Fruit fly (Drosophila melanogaster): ENCODE data around the gene Hipk.

Hipk gene

dm6 chr3L:531280-531853 is 11.5 kb upstream of the Hipk start:
- TF ChIP-seq CTCF (optimal IDR thresholded peaks at IDR 0.05) (no peak), CG8478 (optimal IDR thresholded peaks at IDR 0.05) (no peak)

DNA sequence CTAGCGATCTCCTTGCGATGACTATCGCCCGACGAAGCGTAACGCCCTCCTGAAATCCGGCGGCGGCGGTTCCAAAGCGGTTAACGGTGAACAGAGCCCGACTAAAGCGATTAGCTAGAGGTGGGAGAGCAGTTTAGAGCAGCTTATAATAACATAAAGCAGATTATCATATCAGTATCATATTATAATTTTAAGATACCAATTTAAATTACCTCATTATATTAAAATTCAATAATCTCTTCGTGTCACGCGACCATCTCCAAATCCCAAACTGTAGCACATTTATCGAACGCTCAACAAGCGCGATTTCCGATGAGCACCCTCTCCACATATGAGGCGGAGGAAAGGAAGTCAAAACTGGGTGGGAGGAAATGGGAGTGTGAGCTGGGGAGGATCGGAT is 9.1 kb upstream of the Hipk start:
- TF ChIP-seq CG8478 (optimal IDR thresholded peaks at IDR 0.05) (no peak), CTCF (optimal IDR thresholded peaks at IDR 0.05) (no peak)

DNA sequence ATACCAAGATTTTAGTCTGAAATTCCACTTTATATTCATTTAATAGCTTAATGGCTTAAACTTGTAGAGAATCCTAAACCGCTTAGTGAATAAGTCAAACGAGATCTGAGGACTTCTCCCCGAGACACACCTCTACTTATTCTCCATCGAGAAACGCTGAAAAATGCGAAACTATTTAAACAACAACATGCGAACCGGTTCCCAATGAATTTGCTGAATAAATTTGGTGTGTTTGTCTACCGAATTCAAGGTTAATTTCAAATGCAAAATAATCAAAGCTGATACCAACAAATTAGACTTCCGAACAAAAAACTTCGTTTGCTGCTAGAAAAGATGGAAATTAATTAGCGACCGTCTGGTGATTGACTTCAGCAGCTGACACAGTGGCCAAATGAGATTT is 6.8 kb upstream of the Hipk start:
- TF ChIP-seq CTCF (optimal IDR thresholded peaks at IDR 0.05) (no peak), CG8478 (optimal IDR thresholded peaks at IDR 0.05) (no peak)

DNA sequence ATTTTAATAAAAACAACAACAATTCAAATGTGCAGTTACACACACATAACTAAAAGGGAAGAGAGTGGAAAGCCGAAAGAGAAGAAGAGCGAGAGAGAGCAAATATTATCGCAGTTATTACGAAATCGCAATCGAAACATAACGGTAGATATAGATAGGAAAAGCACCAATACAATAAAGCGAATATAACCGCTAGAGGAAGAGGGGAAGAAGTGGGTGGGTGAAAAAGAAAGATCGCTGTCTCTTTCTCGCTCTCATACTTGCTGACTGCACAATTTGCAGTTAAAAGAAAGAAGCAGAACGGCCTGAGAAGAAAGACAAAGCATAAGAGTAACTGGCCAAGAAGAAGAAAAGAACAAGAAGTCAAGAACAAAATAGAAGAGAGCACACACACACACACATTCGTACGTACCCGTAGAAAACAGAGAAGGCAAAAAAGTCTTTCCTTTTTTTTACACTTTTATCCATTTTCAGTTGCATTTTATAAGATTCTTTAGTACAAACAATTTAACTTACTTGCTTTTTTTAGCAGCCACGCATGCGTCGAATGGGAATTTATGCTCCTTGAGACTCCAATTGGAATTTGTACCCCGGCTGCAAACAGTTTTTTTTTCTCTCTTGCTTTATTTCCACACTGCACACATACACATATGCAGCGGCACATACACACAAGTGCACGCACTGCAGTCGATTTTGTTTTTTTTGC is 3.3 kb upstream of the Hipk start:
- TF ChIP-seq CTCF (optimal IDR thresholded peaks at IDR 0.05): no peak

DNA sequence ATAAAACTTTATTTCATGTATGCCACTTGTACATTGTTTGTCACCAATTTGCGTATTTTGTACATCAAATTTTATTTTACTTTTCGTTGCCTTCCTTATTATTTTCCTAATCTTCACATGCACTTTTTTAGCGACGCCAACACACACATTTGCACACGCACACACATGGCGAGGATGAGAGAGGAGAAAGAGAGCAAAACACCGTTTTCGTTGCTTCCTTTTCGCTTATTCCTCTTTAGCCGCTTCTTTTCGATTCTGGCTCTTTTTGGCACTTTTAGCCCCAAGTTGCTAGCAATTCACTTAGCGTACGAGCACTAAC is 2.8 kb upstream of the Hipk start:
- TF ChIP-seq CG8478 (optimal IDR thresholded peaks at IDR 0.05) (no peak), CTCF (optimal IDR thresholded peaks at IDR 0.05) (no peak)

DNA sequence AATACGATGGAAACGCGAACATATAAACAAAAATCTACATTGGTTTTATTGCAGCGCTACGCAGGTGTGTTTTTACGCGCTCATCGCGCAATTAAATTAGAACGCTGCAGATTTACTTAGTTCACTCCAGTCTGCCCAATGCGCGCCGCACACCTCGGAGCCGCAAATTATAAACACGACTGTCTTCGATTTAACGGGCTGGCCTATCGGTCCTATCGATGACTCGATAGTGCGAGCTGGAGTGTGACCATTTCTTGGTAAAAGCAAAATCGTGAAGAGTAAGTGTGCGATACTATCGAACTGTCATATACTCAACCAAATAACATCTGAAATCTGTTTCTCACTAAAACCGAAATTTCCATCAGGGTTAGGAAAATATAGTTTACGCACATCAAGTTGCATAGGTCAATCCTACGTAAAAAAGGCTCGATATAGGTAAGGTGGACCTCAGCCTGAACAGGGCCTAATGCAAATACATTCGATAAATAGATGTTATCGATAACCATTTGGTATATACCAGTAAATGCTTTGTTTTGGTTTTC is 2.4 kb upstream of the Hipk start, which contains the start of the genes klar and BORCS6:
klar (minus strand) TSS at position 183 of the 542 bp plus-strand sequence.
BORCS6 (plus strand) TSS at position 420 of the 542 bp plus-strand sequence.
- TF ChIP-seq CG8478 (optimal IDR thresholded peaks at IDR 0.05) (no peak), CTCF (optimal IDR thresholded peaks at IDR 0.05) (peak; percentile 20 to 55)

DNA sequence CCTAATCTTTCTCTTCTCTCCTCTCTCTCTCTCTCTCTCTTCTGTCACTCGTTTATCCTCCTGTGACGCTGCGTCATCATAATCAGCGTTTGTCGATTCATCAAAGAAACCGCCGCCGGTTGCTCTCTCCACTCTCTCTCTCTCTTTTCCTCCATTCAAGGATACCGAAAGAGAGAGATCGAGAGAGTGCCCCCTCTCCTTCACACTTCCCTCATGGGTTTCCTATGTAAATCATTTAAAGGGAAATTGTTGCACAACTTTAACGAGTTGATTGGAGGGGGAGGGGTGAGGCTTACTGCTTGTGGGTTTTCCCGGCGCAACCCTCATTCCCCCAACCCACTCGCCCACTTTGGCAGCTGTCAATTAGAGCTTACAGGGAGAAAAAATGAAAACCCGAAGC is 1.3 kb downstream of the Hipk start:
- no peak for TF ChIP-seq CTCF (optimal IDR thresholded peaks at IDR 0.05)
- peak; percentile 28 for TF ChIP-seq CG8478 (optimal IDR thresholded peaks at IDR 0.05)

DNA sequence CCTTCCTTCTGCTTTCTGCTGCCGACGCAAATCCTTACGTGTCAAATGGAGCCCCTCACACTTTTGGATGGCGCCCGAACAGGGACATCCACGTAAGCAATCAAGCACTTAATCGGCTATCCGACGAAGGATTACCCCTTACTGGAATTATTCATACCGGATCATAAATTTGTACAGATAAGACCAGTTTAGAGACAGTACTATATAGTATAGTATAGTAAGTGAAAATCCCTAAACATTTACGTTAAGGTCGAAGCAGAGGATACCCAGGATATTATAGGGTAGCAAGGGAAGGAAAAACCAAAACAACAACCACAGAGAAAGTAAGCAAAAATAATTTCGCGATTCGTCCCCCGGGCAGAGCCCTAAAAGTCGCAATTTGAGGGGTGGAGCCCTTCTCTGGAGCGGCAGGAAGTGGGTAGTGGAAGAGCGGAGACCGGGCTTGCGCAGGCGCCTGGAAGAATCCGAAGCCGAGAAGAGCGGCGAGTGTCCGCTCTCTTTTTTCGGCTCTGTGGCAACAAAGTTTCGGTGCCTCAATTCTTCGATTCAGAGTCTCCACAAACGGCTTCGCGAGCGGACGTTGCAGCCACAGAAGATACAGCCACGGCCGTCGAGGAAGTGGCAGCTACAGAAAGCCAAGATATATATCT is 2.8 kb downstream of the Hipk start:
- TF ChIP-seq CG8478 (optimal IDR thresholded peaks at IDR 0.05): no peak
- no peak for TF ChIP-seq CTCF (optimal IDR thresholded peaks at IDR 0.05)

- TF ChIP-seq CTCF (optimal IDR thresholded peaks at IDR 0.05) (no peak), CG8478 (optimal IDR thresholded peaks at IDR 0.05) (no peak)
These were observed 4.1 kb downstream of the Hipk start for dm6 chr3L:546819-547441.

- TF ChIP-seq CTCF (optimal IDR thresholded peaks at IDR 0.05) (no peak), CG8478 (optimal IDR thresholded peaks at IDR 0.05) (peak; percentile 48)
These were observed 5.7 kb downstream of the Hipk start for dm6 chr3L:548304-549198.

dm6 chr3L:550082-550827 is 7.4 kb downstream of the Hipk start:
- no peak for TF ChIP-seq CG8478 (optimal IDR thresholded peaks at IDR 0.05)
- TF ChIP-seq CTCF (optimal IDR thresholded peaks at IDR 0.05): no peak

DNA sequence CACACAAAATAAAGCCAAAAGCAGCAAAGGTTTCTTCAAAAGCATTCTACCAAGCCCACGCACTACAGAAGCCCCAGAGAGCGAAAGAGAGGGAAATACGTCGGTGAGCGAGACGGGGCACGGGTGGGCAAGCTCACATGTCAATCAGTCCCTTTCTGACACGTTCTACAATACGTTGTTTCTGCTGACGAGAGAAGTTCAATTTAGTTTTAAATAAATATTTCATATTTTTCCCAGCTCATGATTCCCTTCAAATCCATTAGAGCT is 7.9 kb downstream of the Hipk start:
- TF ChIP-seq CTCF (optimal IDR thresholded peaks at IDR 0.05): no peak
- no peak for TF ChIP-seq CG8478 (optimal IDR thresholded peaks at IDR 0.05)

DNA sequence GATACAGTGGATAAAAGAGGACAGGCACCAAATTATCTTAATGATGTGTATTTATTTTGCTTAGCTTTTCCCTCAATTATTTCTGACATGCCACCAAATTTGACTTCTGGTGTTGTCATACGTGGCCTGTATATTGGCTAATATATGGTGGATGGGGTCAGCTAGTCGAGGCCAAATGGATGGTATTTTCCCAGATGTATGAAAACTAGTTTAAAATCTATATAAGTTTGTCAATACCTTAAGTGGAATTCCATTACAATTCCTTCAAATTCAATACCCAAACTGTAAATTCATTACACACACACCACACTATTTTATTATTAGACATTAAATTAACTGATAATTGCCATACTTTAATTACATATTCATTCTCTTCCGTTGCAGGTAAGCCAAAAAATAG is 9.0 kb downstream of the Hipk start:
- no peak for TF ChIP-seq CG8478 (optimal IDR thresholded peaks at IDR 0.05)
- TF ChIP-seq CTCF (optimal IDR thresholded peaks at IDR 0.05): no peak

- TF ChIP-seq CG8478 (optimal IDR thresholded peaks at IDR 0.05) (no peak), CTCF (optimal IDR thresholded peaks at IDR 0.05) (no peak)
These were observed 9.6 kb downstream of the Hipk start for dm6 chr3L:552446-552845.
